Fruit fly (Drosophila melanogaster) whole organism, embryonic: ENCODE measurements around the gene CG43954.

ENCODE experiments used
- Ada2b ChIP-seq: fragments of 200-800 bp; sonication (Bioruptor generic); IDR thresholded peaks from 2 replicates; pipeline ENCODE4 v1.3.6; 2022; ENCODE audit warnings: missing biosample characterization, missing genetic modification characterization
- Adf1 ChIP-seq: fragments of 200-800 bp; sonication (Bioruptor generic); IDR thresholded peaks from 2 replicates; pipeline ENCODE4 v1.3.6; 2022; ENCODE audit warnings: missing biosample characterization, missing genetic modification characterization
- Atf-2 ChIP-seq: fragments of 200-800 bp; sonication (Bioruptor generic); optimal IDR thresholded peaks from 2 replicates; lab custom pipeline; 2016; ENCODE audit warnings: missing biosample characterization, missing genetic modification characterization
- CG10543 ChIP-seq: fragments of 200-800 bp; sonication (Bioruptor generic); optimal IDR thresholded peaks from 3 replicates; lab custom pipeline; 2017; ENCODE audit warnings: missing biosample characterization, mild to moderate bottlenecking, missing genetic modification characterization, moderate library complexity
- CG10565 ChIP-seq: fragments of 200-800 bp; sonication (Bioruptor generic); optimal IDR thresholded peaks from 3 replicates; lab custom pipeline; 2016; ENCODE audit warnings: missing biosample characterization, mild to moderate bottlenecking, missing genetic modification characterization
- CG11398 ChIP-seq: fragments of 200-800 bp; sonication (Bioruptor generic); optimal IDR thresholded peaks from 2 replicates; lab custom pipeline; 2016; ENCODE audit warnings: missing biosample characterization, missing genetic modification characterization
- CG11695 ChIP-seq: fragments of 200-800 bp; sonication (Bioruptor generic); IDR thresholded peaks from 3 replicates; pipeline ENCODE4 v1.3.6; 2022; ENCODE audit warnings: missing biosample characterization, missing genetic modification characterization
- CG12219 ChIP-seq: fragments of 200-800 bp; sonication (Bioruptor generic); optimal IDR thresholded peaks from 3 replicates; lab custom pipeline; 2018; ENCODE audit warnings: missing biosample characterization, mild to moderate bottlenecking, missing genetic modification characterization
- CG12769 ChIP-seq: fragments of 200-800 bp; sonication (Bioruptor generic); optimal IDR thresholded peaks from 2 replicates; lab custom pipeline; 2019; ENCODE audit warnings: missing biosample characterization, mild to moderate bottlenecking, missing genetic modification characterization, moderate library complexity
- CG13775 ChIP-seq: fragments of 200-800 bp; sonication (Bioruptor generic); optimal IDR thresholded peaks from 3 replicates; lab custom pipeline; 2017; ENCODE audit warnings: missing biosample characterization, mild to moderate bottlenecking, missing genetic modification characterization
- CG15011 ChIP-seq: fragments of 200-800 bp; sonication (Bioruptor generic); optimal IDR thresholded peaks from 3 replicates; lab custom pipeline; 2018; ENCODE audit warnings: missing biosample characterization, mild to moderate bottlenecking, missing genetic modification characterization
- CG15073 ChIP-seq: fragments of 200-800 bp; sonication (Bioruptor generic); optimal IDR thresholded peaks from 2 replicates; lab custom pipeline; 2016; ENCODE audit warnings: missing biosample characterization, missing genetic modification characterization
- CG15514 ChIP-seq: fragments of 200-800 bp; sonication (Bioruptor generic); optimal IDR thresholded peaks from 3 replicates; lab custom pipeline; 2017; ENCODE audit warnings: missing biosample characterization, missing genetic modification characterization, mild to moderate bottlenecking, moderate library complexity, missing genetic modification reagents
- CG18619 ChIP-seq: fragments of 200-800 bp; sonication (Bioruptor generic); optimal IDR thresholded peaks from 3 replicates; lab custom pipeline; 2017; ENCODE audit warnings: missing biosample characterization, mild to moderate bottlenecking, missing genetic modification characterization
- CG30403 ChIP-seq: fragments of 200-800 bp; sonication (Bioruptor generic); optimal IDR thresholded peaks from 3 replicates; lab custom pipeline; 2016; ENCODE audit warnings: missing biosample characterization, missing genetic modification characterization
- CG30431 ChIP-seq: fragments of 200-800 bp; sonication (Bioruptor generic); optimal IDR thresholded peaks from 2 replicates; lab custom pipeline; 2017; ENCODE audit warnings: missing biosample characterization, missing genetic modification characterization
- CG5180 ChIP-seq: fragments of 200-800 bp; sonication (Bioruptor generic); optimal IDR thresholded peaks from 3 replicates; lab custom pipeline; 2017; ENCODE audit warnings: missing biosample characterization, missing genetic modification characterization, mild to moderate bottlenecking, moderate library complexity, missing genetic modification reagents
- CG6254 ChIP-seq: fragments of 200-800 bp; sonication (Bioruptor generic); optimal IDR thresholded peaks from 3 replicates; lab custom pipeline; 2017; ENCODE audit warnings: mild to moderate bottlenecking, missing biosample characterization, missing genetic modification reagents, missing genetic modification characterization
- CG7987 ChIP-seq: fragments of 200-800 bp; sonication (Bioruptor generic); optimal IDR thresholded peaks from 2 replicates; lab custom pipeline; 2018; ENCODE audit warnings: missing biosample characterization, mild to moderate bottlenecking, missing genetic modification characterization, moderate library complexity
- CG8290 ChIP-seq, 3 experiments: fragments of 200-800 bp; sonication (Bioruptor generic); optimal IDR thresholded peaks; 2 replicates each; lab custom pipeline; 2016 to 2019; ENCODE audit warnings: missing biosample characterization in 3 of 3, missing genetic modification characterization in 3 of 3, mild to moderate bottlenecking in 2 of 3, moderate library complexity in 1 of 3
- Doc2 ChIP-seq: fragments of 200-800 bp; sonication (Bioruptor generic); IDR thresholded peaks from 2 replicates; pipeline ENCODE4 v1.3.6; 2022; ENCODE audit warnings: missing biosample characterization, missing genetic modification characterization
- Hmx ChIP-seq: fragments of 200-800 bp; sonication (Bioruptor generic); optimal IDR thresholded peaks from 2 replicates; lab custom pipeline; 2016; ENCODE audit warnings: missing biosample characterization, missing genetic modification characterization
- Mad ChIP-seq: fragments of 200-800 bp; sonication (Bioruptor generic); optimal IDR thresholded peaks from 2 replicates; lab custom pipeline; 2016; ENCODE audit warnings: missing biosample characterization, missing genetic modification characterization
- PHDP ChIP-seq: fragments of 200-800 bp; sonication (Bioruptor generic); optimal IDR thresholded peaks from 3 replicates; lab custom pipeline; 2018; ENCODE audit warnings: missing biosample characterization, mild to moderate bottlenecking, missing genetic modification characterization, moderate library complexity
- Poxn ChIP-seq: fragments of 200-800 bp; sonication (Bioruptor generic); IDR thresholded peaks from 2 replicates; pipeline ENCODE4 v1.3.6; 2022; ENCODE audit warnings: missing biosample characterization, missing genetic modification characterization
- Rx ChIP-seq: fragments of 200-800 bp; sonication (Bioruptor generic); IDR thresholded peaks from 2 replicates; pipeline ENCODE4 v1.3.6; 2022; ENCODE audit warnings: missing biosample characterization, missing genetic modification characterization
- Six4 ChIP-seq: fragments of 200-800 bp; sonication (Bioruptor generic); optimal IDR thresholded peaks from 2 replicates; lab custom pipeline; 2016; ENCODE audit warnings: missing biosample characterization, missing genetic modification characterization
- Ssrp ChIP-seq: fragments of 200-800 bp; sonication (Bioruptor generic); optimal IDR thresholded peaks from 2 replicates; lab custom pipeline; 2018; ENCODE audit warnings: missing biosample characterization, mild to moderate bottlenecking, missing genetic modification characterization, moderate library complexity
- Taf1 ChIP-seq: fragments of 200-800 bp; sonication (Bioruptor generic); IDR thresholded peaks from 2 replicates; pipeline ENCODE4 v1.3.6; 2022; ENCODE audit warnings: missing biosample characterization, missing genetic modification characterization
- ab ChIP-seq: fragments of 200-800 bp; sonication (Bioruptor generic); optimal IDR thresholded peaks from 2 replicates; lab custom pipeline; 2016; ENCODE audit warnings: missing biosample characterization, missing genetic modification characterization
- amos ChIP-seq: fragments of 200-800 bp; sonication (Bioruptor generic); IDR thresholded peaks from 2 replicates; pipeline ENCODE4 v1.3.6; 2022; ENCODE audit warnings: missing biosample characterization, missing genetic modification characterization; ENCODE audit not compliant: partially characterized antibody
- bsh ChIP-seq, 2 experiments: fragments of 200-800 bp; sonication (Bioruptor generic); optimal IDR thresholded peaks; 2 replicates each; lab custom pipeline; 2017 to 2018; ENCODE audit warnings: mild to moderate bottlenecking in 2 of 2, missing biosample characterization in 2 of 2, missing genetic modification characterization in 2 of 2, moderate library complexity in 1 of 2
- cato ChIP-seq: fragments of 200-800 bp; sonication (Bioruptor generic); optimal IDR thresholded peaks from 2 replicates; lab custom pipeline; 2016; ENCODE audit warnings: missing biosample characterization, missing genetic modification characterization, borderline replicate concordance
- cwo ChIP-seq: fragments of 200-800 bp; sonication (Bioruptor generic); optimal IDR thresholded peaks from 3 replicates; lab custom pipeline; 2017; ENCODE audit warnings: missing biosample characterization, missing genetic modification characterization, mild to moderate bottlenecking, moderate library complexity, missing genetic modification reagents
- dati ChIP-seq: fragments of 200-800 bp; sonication (Bioruptor generic); IDR thresholded peaks from 2 replicates; pipeline ENCODE4 v1.3.6; 2022; ENCODE audit warnings: missing biosample characterization, missing genetic modification characterization
- gce ChIP-seq: fragments of 200-800 bp; sonication (Bioruptor generic); IDR thresholded peaks from 3 replicates; pipeline ENCODE4 v1.3.6; 2022; ENCODE audit warnings: missing biosample characterization, missing genetic modification characterization
- grau ChIP-seq: fragments of 200-800 bp; optimal IDR thresholded peaks from 3 replicates; lab custom pipeline; 2019; ENCODE audit warnings: missing biosample characterization, mild to moderate bottlenecking, missing genetic modification characterization, moderate library complexity
- lmd ChIP-seq: fragments of 200-800 bp; sonication (Bioruptor generic); IDR thresholded peaks from 2 replicates; pipeline ENCODE4 v1.3.6; 2022; ENCODE audit warnings: missing biosample characterization, missing genetic modification characterization
- luna ChIP-seq: fragments of 200-800 bp; sonication (Bioruptor generic); optimal IDR thresholded peaks from 2 replicates; lab custom pipeline; 2016; ENCODE audit warnings: missing biosample characterization, missing genetic modification characterization
- phol ChIP-seq: fragments of 200-800 bp; sonication (Bioruptor generic); optimal IDR thresholded peaks from 3 replicates; lab custom pipeline; 2018; ENCODE audit warnings: missing biosample characterization, mild to moderate bottlenecking, missing genetic modification characterization, moderate library complexity
- pnt ChIP-seq: fragments of 200-800 bp; sonication (Bioruptor generic); optimal IDR thresholded peaks from 3 replicates; lab custom pipeline; 2016; ENCODE audit warnings: missing biosample characterization, missing genetic modification characterization
- ranshi ChIP-seq: fragments of 200-800 bp; sonication (Bioruptor generic); IDR thresholded peaks from 2 replicates; pipeline ENCODE4 v1.3.6; 2022; ENCODE audit warnings: missing biosample characterization, missing genetic modification characterization
- trem ChIP-seq: fragments of 200-800 bp; optimal IDR thresholded peaks from 3 replicates; lab custom pipeline; 2019; ENCODE audit warnings: missing biosample characterization, mild to moderate bottlenecking, missing genetic modification characterization, moderate library complexity
- trh ChIP-seq: fragments of 200-800 bp; sonication (Bioruptor generic); optimal IDR thresholded peaks from 2 replicates; lab custom pipeline; 2016; ENCODE audit warnings: missing biosample characterization, missing genetic modification characterization
- unpg ChIP-seq: fragments of 200-800 bp; sonication (Bioruptor generic); optimal IDR thresholded peaks from 3 replicates; lab custom pipeline; 2018; ENCODE audit warnings: missing biosample characterization, mild to moderate bottlenecking, missing genetic modification characterization, moderate library complexity
- vvl ChIP-seq: fragments of 200-800 bp; sonication (Bioruptor generic); IDR thresholded peaks from 2 replicates; pipeline ENCODE4 v1.3.6; 2022; ENCODE audit warnings: missing biosample characterization, missing genetic modification characterization
- wek ChIP-seq: fragments of 200-800 bp; sonication (Bioruptor generic); optimal IDR thresholded peaks from 3 replicates; lab custom pipeline; 2018; ENCODE audit warnings: missing biosample characterization, mild to moderate bottlenecking, missing genetic modification characterization, moderate library complexity

CG43954 gene

DNA sequence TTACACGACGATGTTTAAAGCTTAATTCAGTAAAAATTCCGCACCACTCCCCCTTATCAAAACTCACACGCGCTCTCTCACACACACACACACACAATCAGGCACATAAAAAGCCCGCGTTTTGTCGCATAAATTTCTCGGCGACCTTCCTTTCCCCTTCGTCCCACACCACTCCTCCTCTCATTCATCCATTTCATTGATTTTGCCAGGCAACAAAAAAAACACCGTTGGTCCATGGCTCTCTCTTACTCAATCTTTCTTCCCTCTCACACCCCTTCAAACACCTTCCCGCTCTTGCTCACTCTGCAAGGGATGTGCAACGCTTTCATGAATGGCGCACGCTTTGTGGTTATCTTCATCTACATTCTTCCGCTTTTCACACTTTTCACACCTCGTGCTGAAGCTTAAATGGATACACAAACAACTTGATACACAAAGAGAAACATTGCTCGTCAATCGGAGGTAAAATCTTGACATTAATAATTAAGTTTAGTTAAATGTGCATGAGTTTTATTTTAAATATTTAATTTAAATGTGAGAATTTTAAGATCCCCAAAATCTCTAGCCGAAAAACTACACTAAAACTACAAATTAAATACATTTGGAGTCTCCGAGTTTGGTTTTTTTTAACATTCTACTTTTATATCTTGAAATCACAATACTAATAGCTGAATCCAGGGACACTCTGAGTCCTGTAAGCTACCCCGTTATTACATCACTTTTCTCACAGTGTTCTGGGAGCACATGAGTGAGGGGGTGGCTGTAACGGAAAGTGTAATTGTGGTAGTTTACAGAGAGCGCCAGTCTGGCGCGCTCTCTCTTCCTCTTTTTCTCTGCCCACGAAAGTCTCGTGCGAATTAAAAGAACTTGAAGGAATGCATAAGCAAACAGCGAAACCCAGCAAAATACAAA lies 51.3 kb downstream of the CG43954 start (continued):
- TF ChIP-seq Six4 (GFP tag; lab: Kevin White, UChicago) = peak; percentile 96
- TF ChIP-seq CG12219 (GFP tag; lab: Kevin White, UChicago) = peak; percentile 91
- TF ChIP-seq bsh (GFP tag; optimal IDR thresholded peaks at IDR 0.05; lab: Kevin White, UChicago) = peak; percentile 95 to 97
- TF ChIP-seq amos (GFP tag; lab: Robert Waterston, UW) = no peak
- peak; percentile 90 for TF ChIP-seq gce (GFP tag; lab: Robert Waterston, UW)
- TF ChIP-seq vvl = peak; percentile 96
- peak; percentile 68 for TF ChIP-seq ab (GFP tag; lab: Kevin White, UChicago)
- TF ChIP-seq Taf1 (GFP tag; lab: Robert Waterston, UW) = peak; percentile 85
- peak; percentile 72 for TF ChIP-seq Poxn
- peak; percentile 93 for TF ChIP-seq cato (GFP tag; lab: Kevin White, UChicago)
- peak; percentile 91 for TF ChIP-seq Atf-2
- TF ChIP-seq CG12769 = peak; percentile 75
- peak; percentile 97 for TF ChIP-seq Ssrp (tag; lab: Kevin White, UChicago)
- TF ChIP-seq cwo (GFP tag; lab: Kevin White, UChicago) = peak; percentile 95
- TF ChIP-seq CG6254 (GFP tag; lab: Kevin White, UChicago) = peak; percentile 96
- peak; percentile 52; the same call in 1 of the 2 replicates for TF ChIP-seq dati
- peak; percentile 90 for TF ChIP-seq Mad
- peak; percentile 97 for TF ChIP-seq CG13775 (GFP tag; lab: Kevin White, UChicago)
- peak; percentile 73 for TF ChIP-seq luna (GFP tag; lab: Kevin White, UChicago)
- TF ChIP-seq CG15011 (GFP tag; lab: Kevin White, UChicago) = peak; percentile 96
- peak; percentile 91 for TF ChIP-seq Ada2b (GFP tag; lab: Robert Waterston, UW)
- peak; percentile 79 for TF ChIP-seq Adf1 (GFP tag; lab: Robert Waterston, UW)
- peak; percentile 94 for TF ChIP-seq ranshi (GFP tag; lab: Robert Waterston, UW)
- TF ChIP-seq CG8290 (GFP tag; optimal IDR thresholded peaks at IDR 0.05; lab: Kevin White, UChicago) = peak; percentile 94
- TF ChIP-seq CG8290 (tag; optimal IDR thresholded peaks at IDR 0.05; lab: Kevin White, UChicago) = peak; percentile 77 to 83
- peak; percentile 91 for TF ChIP-seq CG15514 (GFP tag; lab: Kevin White, UChicago)
- peak; percentile 95 for TF ChIP-seq CG30431 (GFP tag; lab: Kevin White, UChicago)
- TF ChIP-seq PHDP = peak; percentile 97
- TF ChIP-seq Hmx (GFP tag; lab: Kevin White, UChicago) = peak; percentile 78
- peak; percentile 80 for TF ChIP-seq CG11398 (GFP tag; lab: Kevin White, UChicago)
- TF ChIP-seq pnt = peak; percentile 93
- TF ChIP-seq trem (tag; lab: Kevin White, UChicago) = peak; percentile 95
- TF ChIP-seq CG15073 (GFP tag; lab: Kevin White, UChicago) = peak; percentile 78
- TF ChIP-seq CG7987 (GFP tag; lab: Kevin White, UChicago) = peak; percentile 92
- peak; percentile 98 for TF ChIP-seq phol (tag; lab: Kevin White, UChicago)
- peak; percentile 96 for TF ChIP-seq unpg (GFP tag; lab: Kevin White, UChicago)
- TF ChIP-seq grau (tag; lab: Kevin White, UChicago) = peak; percentile 94
- peak; percentile 98 for TF ChIP-seq CG30403 (GFP tag; lab: Kevin White, UChicago)
- peak; percentile 96 for TF ChIP-seq CG10543 (GFP tag; lab: Kevin White, UChicago)
- TF ChIP-seq CG11695 (GFP tag; lab: Robert Waterston, UW) = peak; percentile 94
- TF ChIP-seq trh (GFP tag; lab: Kevin White, UChicago) = peak; percentile 93
- peak; percentile 82 for TF ChIP-seq Doc2 (GFP tag; lab: Robert Waterston, UW)
- peak; percentile 98 for TF ChIP-seq lmd (GFP tag; lab: Robert Waterston, UW)
- TF ChIP-seq CG18619 (GFP tag; lab: Kevin White, UChicago) = peak; percentile 98
- peak; percentile 92 for TF ChIP-seq CG5180 (GFP tag; lab: Kevin White, UChicago)
- TF ChIP-seq Rx (GFP tag; lab: Robert Waterston, UW) = peak; percentile 92
- TF ChIP-seq wek = peak; percentile 77
- peak; percentile 85 for TF ChIP-seq CG10565
